Worm (Caenorhabditis elegans) whole organism, L1 larva: ENCODE measurements around the gene R12B2.6.

Experiments used
- C16A3.4 ChIP-seq: fragments of 150-350 bp; optimal IDR thresholded peaks from 2 replicates; lab custom pipeline; 2014; ENCODE audit warnings: missing biosample characterization, missing genetic modification characterization
- alr-1 ChIP-seq: fragments of 200-800 bp; sonication (Bioruptor generic); optimal IDR thresholded peaks from 2 replicates; lab custom pipeline; 2018; ENCODE audit warnings: borderline replicate concordance, mild to moderate bottlenecking, missing genetic modification characterization, missing compliant biosample characterization
- aly-2 ChIP-seq: fragments of 150-350 bp; optimal IDR thresholded peaks from 2 replicates; lab custom pipeline; 2014; ENCODE audit warnings: missing biosample characterization, missing genetic modification characterization
- ama-1 ChIP-seq: fragments of 150-350 bp; optimal IDR thresholded peaks from 2 replicates; lab custom pipeline; 2014
- blmp-1 ChIP-seq: fragments of 150-350 bp; optimal IDR thresholded peaks from 2 replicates; lab custom pipeline; 2014; ENCODE audit warnings: missing biosample characterization, missing genetic modification characterization
- ceh-63 ChIP-seq: fragments of 200-800 bp; sonication (Bioruptor generic); optimal IDR thresholded peaks from 2 replicates; lab custom pipeline; 2018; ENCODE audit warnings: mild to moderate bottlenecking, missing genetic modification characterization, missing compliant biosample characterization
- ceh-82 ChIP-seq, 3 experiments: fragments of 150-350 bp in 1 of 3; sonication (generic microtip) in 2 of 3; optimal IDR thresholded peaks; 2 replicates each; lab custom pipeline; 2014 to 2017; ENCODE audit warnings: missing biosample characterization in 3 of 3, missing genetic modification characterization in 3 of 3
- ceh-90 ChIP-seq: sonication (generic microtip); optimal IDR thresholded peaks from 2 replicates; lab custom pipeline; 2016; ENCODE audit warnings: missing genetic modification characterization, missing compliant biosample characterization
- ces-1 ChIP-seq: fragments of 150-350 bp; optimal IDR thresholded peaks from 2 replicates; lab custom pipeline; 2014; ENCODE audit warnings: missing biosample characterization, missing genetic modification reagents, missing genetic modification characterization
- dpl-1 ChIP-seq, 3 experiments: fragments of 150-350 bp in 2 of 3; sonication (generic microtip) in 1 of 3; optimal IDR thresholded peaks; 2 replicates each; lab custom pipeline; 2014 to 2017; ENCODE audit warnings: missing biosample characterization in 3 of 3, missing genetic modification characterization in 3 of 3, missing genetic modification reagents in 3 of 3
- efl-1 ChIP-seq, 4 experiments: fragments of 150-350 bp; optimal IDR thresholded peaks in 3 of 4; peaks in 1 of 4; 1 replicate in 1 of 4; 2 replicates in 3 of 4; lab custom pipeline; 2014; ENCODE audit warnings: missing biosample characterization in 2 of 4, missing genetic modification characterization in 2 of 4, missing genetic modification reagents in 2 of 4
- efl-3 ChIP-seq: fragments of 200-800 bp; sonication (Bioruptor generic); optimal IDR thresholded peaks from 2 replicates; lab custom pipeline; 2018; ENCODE audit warnings: mild to moderate bottlenecking, missing genetic modification characterization, missing compliant biosample characterization
- egl-13 ChIP-seq: sonication (generic microtip); optimal IDR thresholded peaks from 2 replicates; lab custom pipeline; 2016; ENCODE audit warnings: missing genotype, missing genetic modification reagents, missing genetic modification characterization, missing compliant biosample characterization
- elt-2 ChIP-seq: sonication (generic microtip); optimal IDR thresholded peaks from 2 replicates; lab custom pipeline; 2016; ENCODE audit warnings: missing genetic modification characterization, mild to moderate bottlenecking, inconsistent platforms, missing compliant biosample characterization, missing genetic modification reagents
- elt-3 ChIP-seq, 6 experiments: fragments of 150-350 bp in 1 of 6; sonication (generic microtip); optimal IDR thresholded peaks; 2 replicates each; lab custom pipeline; 2017 to 2018; ENCODE audit warnings: missing biosample characterization in 6 of 6, missing genetic modification characterization in 6 of 6, inconsistent platforms in 1 of 6
- hlh-17 ChIP-seq: fragments of 200-800 bp; sonication (Bioruptor generic); optimal IDR thresholded peaks from 2 replicates; lab custom pipeline; 2018; ENCODE audit warnings: missing genetic modification characterization, mild to moderate bottlenecking, missing compliant biosample characterization, moderate library complexity, borderline replicate concordance
- isw-1 ChIP-seq: fragments of 200-800 bp; sonication (Bioruptor generic); IDR thresholded peaks from 2 replicates; pipeline ENCODE4 v1.3.6; 2022; ENCODE audit warnings: missing genetic modification characterization, missing compliant biosample characterization
- jun-1 ChIP-seq: fragments of 150-350 bp; optimal IDR thresholded peaks from 2 replicates; lab custom pipeline; 2014; ENCODE audit warnings: missing biosample characterization, missing genetic modification reagents, missing genetic modification characterization
- lin-14 ChIP-seq: fragments of 200-800 bp; sonication (Bioruptor generic); optimal IDR thresholded peaks from 2 replicates; lab custom pipeline; 2018; ENCODE audit warnings: mild to moderate bottlenecking, missing genetic modification characterization, moderate library complexity, missing compliant biosample characterization
- lin-15B ChIP-seq: fragments of 150-350 bp; sonication (generic microtip); optimal IDR thresholded peaks from 3 replicates; lab custom pipeline; 2014; ENCODE audit warnings: missing biosample characterization, missing genetic modification characterization
- lin-35 ChIP-seq, 2 experiments: fragments of 150-350 bp; optimal IDR thresholded peaks; 2 replicates each; lab custom pipeline; 2014; ENCODE audit warnings: missing biosample characterization in 2 of 2, missing genetic modification characterization in 2 of 2, missing genetic modification reagents in 2 of 2
- lsy-2 ChIP-seq, 2 experiments: fragments of 150-350 bp; optimal IDR thresholded peaks; 2 replicates each; lab custom pipeline; 2014; ENCODE audit warnings: missing biosample characterization in 2 of 2, missing genetic modification characterization in 2 of 2
- nhr-11 ChIP-seq: fragments of 150-350 bp; optimal IDR thresholded peaks from 2 replicates; lab custom pipeline; 2014; ENCODE audit warnings: missing biosample characterization, missing genetic modification characterization
- nhr-19 ChIP-seq: fragments of 200-800 bp; sonication (Bioruptor generic); conservative IDR thresholded peaks from 2 replicates; pipeline ENCODE4 v1.3.6; 2022; ENCODE audit warnings: missing genetic modification characterization, missing compliant biosample characterization
- nhr-47 ChIP-seq: sonication (generic microtip); optimal IDR thresholded peaks from 2 replicates; lab custom pipeline; 2016; ENCODE audit warnings: mild to moderate bottlenecking, missing genetic modification characterization, moderate library complexity, missing compliant biosample characterization
- nhr-71 ChIP-seq: sonication (generic microtip); optimal IDR thresholded peaks from 2 replicates; lab custom pipeline; 2016; ENCODE audit warnings: mild to moderate bottlenecking, missing genetic modification characterization, moderate library complexity, missing compliant biosample characterization
- nhr-76 ChIP-seq: sonication (generic microtip); optimal IDR thresholded peaks from 2 replicates; lab custom pipeline; 2017; ENCODE audit warnings: missing biosample characterization, missing genetic modification characterization
- nhr-84 ChIP-seq: sonication (generic microtip); optimal IDR thresholded peaks from 2 replicates; lab custom pipeline; 2017; ENCODE audit warnings: missing biosample characterization, missing genetic modification characterization
- rnt-1 ChIP-seq: sonication (generic microtip); optimal IDR thresholded peaks from 2 replicates; lab custom pipeline; 2016; ENCODE audit warnings: mild to moderate bottlenecking, missing genetic modification characterization, moderate library complexity, missing compliant biosample characterization
- skn-1 ChIP-seq: fragments of 150-350 bp; optimal IDR thresholded peaks from 2 replicates; lab custom pipeline; 2014; ENCODE audit warnings: missing biosample characterization, missing genetic modification characterization
- snpc-4 ChIP-seq: fragments of 150-350 bp; optimal IDR thresholded peaks from 2 replicates; lab custom pipeline; 2014; ENCODE audit warnings: missing biosample characterization, missing genetic modification characterization
- snu-23 ChIP-seq: sonication (generic microtip); optimal IDR thresholded peaks from 2 replicates; lab custom pipeline; 2016; ENCODE audit warnings: missing genetic modification characterization, missing compliant biosample characterization
- sox-4 ChIP-seq: sonication (generic microtip); optimal IDR thresholded peaks from 2 replicates; lab custom pipeline; 2016; ENCODE audit warnings: missing genetic modification characterization, missing compliant biosample characterization
- sptf-1 ChIP-seq: fragments of 150-350 bp; optimal IDR thresholded peaks from 2 replicates; lab custom pipeline; 2014; ENCODE audit warnings: missing biosample characterization, missing genetic modification characterization
- swsn-7 ChIP-seq: sonication (generic microtip); optimal IDR thresholded peaks from 2 replicates; lab custom pipeline; 2016; ENCODE audit warnings: missing genetic modification characterization, missing compliant biosample characterization
- tlp-1 ChIP-seq: fragments of 150-350 bp; optimal IDR thresholded peaks from 2 replicates; lab custom pipeline; 2014; ENCODE audit warnings: missing biosample characterization, missing genetic modification characterization
- unc-62 ChIP-seq: fragments of 150-350 bp; optimal IDR thresholded peaks from 2 replicates; lab custom pipeline; 2014; ENCODE audit warnings: missing biosample characterization, missing genetic modification reagents, missing genetic modification characterization
- unc-86 ChIP-seq: sonication (generic microtip); optimal IDR thresholded peaks from 2 replicates; lab custom pipeline; 2016; ENCODE audit warnings: missing genetic modification characterization, missing compliant biosample characterization
- unc-98 ChIP-seq: fragments of 200-800 bp; sonication (Bioruptor generic); IDR thresholded peaks from 2 replicates; pipeline ENCODE4 v1.3.6; 2022; ENCODE audit warnings: missing genetic modification characterization, missing compliant biosample characterization
- vab-15 ChIP-seq: sonication (generic microtip); optimal IDR thresholded peaks from 2 replicates; lab custom pipeline; 2017; ENCODE audit warnings: missing genotype, mild to moderate bottlenecking, missing genetic modification characterization, missing compliant biosample characterization
- zag-1 ChIP-seq: fragments of 150-350 bp; optimal IDR thresholded peaks from 2 replicates; lab custom pipeline; 2014; ENCODE audit warnings: missing biosample characterization, missing genetic modification characterization
- zip-4 ChIP-seq: fragments of 200-800 bp; sonication (Bioruptor generic); optimal IDR thresholded peaks from 2 replicates; lab custom pipeline; 2018; ENCODE audit warnings: mild to moderate bottlenecking, missing genetic modification characterization, moderate library complexity, missing compliant biosample characterization

The R12B2.6 gene

ce11 chrIII:5834053-5834452 lies at the start of gene R12B2.6:
Gene R12B2.6 (minus strand): TSS chrIII:5834153.
- TF ChIP-seq vab-15 (tag; lab: Kevin White, UChicago) (no peak), unc-62 (GFP tag; lab: Kevin White, UChicago) (no peak), nhr-19 (no peak), alr-1 (tag; lab: Kevin White, UChicago) (no peak), tlp-1 (tag; lab: Kevin White, UChicago) (no peak), dpl-1 (GFP tag; optimal IDR thresholded peaks at IDR 0.05; lab: Kevin White, UChicago) (no peak), swsn-7 (tag; lab: Kevin White, UChicago) (no peak), rnt-1 (tag; lab: Kevin White, UChicago) (no peak), nhr-71 (tag; lab: Kevin White, UChicago) (no peak), jun-1 (tag; lab: Kevin White, UChicago) (no peak), isw-1 (no peak), hlh-17 (GFP tag; lab: Kevin White, UChicago) (no peak), elt-3 (tag; optimal IDR thresholded peaks at IDR 0.05; lab: Kevin White, UChicago) (no peak), unc-86 (tag; lab: Kevin White, UChicago) (no peak)

- peak; percentile 92 for TF ChIP-seq blmp-1
- no peak for TF ChIP-seq skn-1 (tag; lab: Kevin White, UChicago)
- TF ChIP-seq, all 84 proteins: peak for 1
Observed at ce11 chrIII:5883517-5883916, 49.6 kb upstream of the R12B2.6 start.

ce11 chrIII:5882823-5883222 lies 48.9 kb upstream of the R12B2.6 start, which contains the start of gene F01F1.14:
Gene F01F1.14 (minus strand): TSS chrIII:5882923.
- TF ChIP-seq lin-15B (tag; lab: Kevin White, UChicago) (no peak), ceh-90 (tag; lab: Kevin White, UChicago) (no peak), unc-98 (GFP tag; lab: Robert Waterston, UW) (no peak), ces-1 (GFP tag; lab: Kevin White, UChicago) (no peak)

- peak; percentile 41 for TF ChIP-seq ama-1 (lab: Kevin White, UChicago)
- TF ChIP-seq nhr-11 (tag; lab: Kevin White, UChicago), result no peak
- TF ChIP-seq, all 84 proteins: peak for 1
Observed at ce11 chrIII:5882284-5882683, 48.3 kb upstream of the R12B2.6 start.

ce11 chrIII:5879291-5879968 lies 45.5 kb upstream of the R12B2.6 start, which contains the start of gene hpo-10:
Gene hpo-10 (plus strand): TSS chrIII:5879489.
- TF ChIP-seq nhr-84 (tag; lab: Kevin White, UChicago), result no peak
- TF ChIP-seq lsy-2 (tag; optimal IDR thresholded peaks at IDR 0.05; lab: Kevin White, UChicago), result peak; percentile 49 to 70
- no peak for TF ChIP-seq zip-4 (GFP tag; lab: Kevin White, UChicago)
- TF ChIP-seq nhr-76 (tag; lab: Kevin White, UChicago), result no peak
- TF ChIP-seq nhr-47 (tag; lab: Kevin White, UChicago), result peak; percentile 35
- no peak for TF ChIP-seq zag-1 (tag; lab: Kevin White, UChicago)
- TF ChIP-seq aly-2 (tag; lab: Kevin White, UChicago), result no peak
- TF ChIP-seq elt-2 (tag; lab: Kevin White, UChicago), result no peak
- TF ChIP-seq efl-3 (GFP tag; lab: Kevin White, UChicago), result no peak
- TF ChIP-seq ama-1 (lab: Kevin White, UChicago), result peak; percentile 23
- TF ChIP-seq skn-1 (tag; lab: Kevin White, UChicago), result no peak
- TF ChIP-seq dpl-1 (GFP tag; optimal IDR thresholded peaks at IDR 0.05; lab: Kevin White, UChicago), result peak in 2 of 3 experiments; percentile 34
- no peak for TF ChIP-seq vab-15 (tag; lab: Kevin White, UChicago)
- peak; percentile 33 for TF ChIP-seq C16A3.4 (tag; lab: Kevin White, UChicago)
- peak; percentile 14 for TF ChIP-seq lin-14 (GFP tag; lab: Kevin White, UChicago)
- no peak for TF ChIP-seq sptf-1 (tag; lab: Kevin White, UChicago)
- TF ChIP-seq efl-1 (optimal IDR thresholded peaks at IDR 0.05; lab: Kevin White, UChicago), result peak; percentile 27 to 28
- peak; percentile 32 to 95 for TF ChIP-seq efl-1 (GFP tag; optimal IDR thresholded peaks at IDR 0.05 in 1 of 2; lab: Kevin White, UChicago)
- no peak for TF ChIP-seq sox-4 (tag; lab: Kevin White, UChicago)
- peak; percentile 27 for TF ChIP-seq snu-23 (GFP tag; lab: Kevin White, UChicago)
- peak; percentile 54 for TF ChIP-seq blmp-1
- TF ChIP-seq unc-98 (GFP tag; lab: Robert Waterston, UW), result no peak
- no peak for TF ChIP-seq egl-13
- no peak for TF ChIP-seq ces-1 (GFP tag; lab: Kevin White, UChicago)
- TF ChIP-seq ceh-82 (tag; optimal IDR thresholded peaks at IDR 0.05; lab: Kevin White, UChicago), result peak in 1 of 3 experiments; percentile 32
- no peak for TF ChIP-seq ceh-63 (GFP tag; lab: Kevin White, UChicago)
- TF ChIP-seq lin-35 (GFP tag; optimal IDR thresholded peaks at IDR 0.05; lab: Kevin White, UChicago), result peak; percentile 14 to 44
- peak; percentile 44 for TF ChIP-seq nhr-71 (tag; lab: Kevin White, UChicago)
- no peak for TF ChIP-seq snpc-4 (tag; lab: Kevin White, UChicago)
